Fruit fly (Drosophila melanogaster): ENCODE measurements around the gene CG5418.
A peak's percentile ranks its signal among the peaks of the same experiment; 100 is the strongest.

DNA sequence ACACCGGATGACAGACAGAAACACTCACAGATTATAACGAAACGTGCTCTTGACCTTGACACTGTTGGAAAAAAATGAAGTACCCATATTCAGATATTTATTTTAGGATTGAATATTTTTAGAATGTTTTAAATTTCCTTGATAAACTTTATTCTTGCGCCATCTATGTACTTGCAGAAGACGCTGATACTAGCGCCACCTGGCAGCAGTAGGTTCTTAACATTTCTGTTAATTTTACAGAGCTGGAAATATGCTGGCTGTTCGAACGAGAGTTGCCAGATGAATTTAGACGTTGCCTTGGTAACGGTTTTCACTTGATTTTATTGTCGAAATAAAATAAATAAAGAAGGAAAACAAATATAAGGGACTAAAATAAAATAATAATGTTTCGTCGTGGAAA, 28.5 kb downstream of the CG5418 start, which contains the start of gene Fam92:
- TF ChIP-seq Abd-B (GFP tag; optimal IDR thresholded peaks at IDR 0.05) (no peak), dmrt93B (GFP tag; optimal IDR thresholded peaks at IDR 0.05) (no peak), OdsH (GFP tag; optimal IDR thresholded peaks at IDR 0.05) (peak; percentile 57), br (GFP tag; optimal IDR thresholded peaks at IDR 0.05) (peak; percentile 68), Mio (GFP tag; optimal IDR thresholded peaks at IDR 0.05) (peak; percentile 43), Hnf4 (GFP tag; optimal IDR thresholded peaks at IDR 0.05) (peak; percentile 54), rgr (GFP tag; optimal IDR thresholded peaks at IDR 0.05) (peak; percentile 69), h (GFP tag; optimal IDR thresholded peaks at IDR 0.05) (peak; percentile 66), brk (GFP tag; optimal IDR thresholded peaks at IDR 0.05) (no peak), tai (GFP tag; optimal IDR thresholded peaks at IDR 0.05) (no peak)
